Worm (Caenorhabditis elegans): ENCODE data around the gene rnst-2.

DNA sequence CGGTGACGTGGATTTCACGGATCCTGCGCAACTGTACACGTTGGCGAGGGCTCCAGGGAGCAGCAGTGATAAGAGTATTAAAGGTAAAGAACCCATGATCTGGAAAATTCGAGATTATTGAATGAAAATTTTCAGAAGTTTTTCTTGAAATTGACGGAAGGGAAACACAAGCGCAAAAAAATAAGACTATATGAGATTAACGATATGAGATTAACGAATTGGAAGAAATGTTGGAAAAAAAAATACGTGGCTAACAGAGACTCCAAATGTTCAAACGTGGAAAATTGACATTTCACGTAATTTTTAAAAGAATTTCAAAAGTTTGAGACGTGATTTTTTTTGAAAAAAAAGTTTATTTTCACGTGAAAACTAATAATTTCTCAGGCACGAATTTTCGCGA is 12.9 kb upstream of the rnst-2 start, which contains the start of gene nra-4:
- TF ChIP-seq fkh-10 (GFP tag; optimal IDR thresholded peaks at IDR 0.05) (no peak), hlh-30 (tag; optimal IDR thresholded peaks at IDR 0.05; ENCODE audit: insufficient read depth) (no peak)
